Fruit fly (Drosophila melanogaster) whole organism, embryonic: ENCODE measurements around the gene pkaap.
A peak's percentile ranks its signal among the peaks of the same experiment; 100 is the strongest.

ENCODE experiments used
- Bgb ChIP-seq: fragments of 200-800 bp; sonication (Bioruptor generic); IDR thresholded peaks from 2 replicates; pipeline ENCODE4 v1.3.6; 2022; ENCODE audit warnings: missing biosample characterization, missing genetic modification characterization; ENCODE audit not compliant: partially characterized antibody
- CG10147 ChIP-seq: fragments of 200-800 bp; sonication (Bioruptor generic); optimal IDR thresholded peaks from 2 replicates; lab custom pipeline; 2019; ENCODE audit warnings: missing biosample characterization, mild to moderate bottlenecking, missing genetic modification characterization, moderate library complexity
- CG1024 ChIP-seq: fragments of 200-800 bp; sonication (Bioruptor generic); IDR thresholded peaks from 2 replicates; pipeline ENCODE4 v1.3.6; 2022; ENCODE audit warnings: missing biosample characterization, missing genetic modification characterization
- CG10366 ChIP-seq: fragments of 200-800 bp; sonication (Bioruptor generic); IDR thresholded peaks from 2 replicates; pipeline ENCODE4 v1.3.6; 2022; ENCODE audit warnings: missing biosample characterization, missing genetic modification characterization
- CG11085 ChIP-seq: fragments of 200-800 bp; sonication (Bioruptor generic); IDR thresholded peaks from 2 replicates; pipeline ENCODE4 v1.3.6; 2022; ENCODE audit warnings: missing biosample characterization, missing genetic modification characterization
- CG11398 ChIP-seq: fragments of 200-800 bp; sonication (Bioruptor generic); optimal IDR thresholded peaks from 2 replicates; lab custom pipeline; 2016; ENCODE audit warnings: missing biosample characterization, missing genetic modification characterization
- CG13287 ChIP-seq: fragments of 200-800 bp; sonication (Bioruptor generic); IDR thresholded peaks from 2 replicates; pipeline ENCODE4 v1.3.6; 2022; ENCODE audit warnings: missing biosample characterization, missing genetic modification characterization; ENCODE audit not compliant: partially characterized antibody
- CG1832 ChIP-seq: fragments of 200-800 bp; sonication (Bioruptor generic); optimal IDR thresholded peaks from 2 replicates; lab custom pipeline; 2017; ENCODE audit warnings: missing biosample characterization, mild to moderate bottlenecking, missing genetic modification characterization, inconsistent platforms
- CG18476 ChIP-seq: fragments of 200-800 bp; sonication (Bioruptor generic); optimal IDR thresholded peaks from 2 replicates; lab custom pipeline; 2016; ENCODE audit warnings: missing biosample characterization, mild to moderate bottlenecking, missing genetic modification characterization
- CG18764 ChIP-seq: fragments of 200-800 bp; sonication (Bioruptor generic); optimal IDR thresholded peaks from 3 replicates; lab custom pipeline; 2016; ENCODE audit warnings: missing biosample characterization, missing genetic modification characterization
- CG2889 ChIP-seq: fragments of 200-800 bp; sonication (Bioruptor generic); IDR thresholded peaks from 3 replicates; pipeline ENCODE4 v1.3.6; 2022; ENCODE audit warnings: missing biosample characterization, missing genetic modification characterization
- CG30020 ChIP-seq: fragments of 200-800 bp; optimal IDR thresholded peaks from 2 replicates; lab custom pipeline; 2019; ENCODE audit warnings: missing biosample characterization, mild to moderate bottlenecking, missing genetic modification characterization, moderate library complexity
- CG31388 ChIP-seq: fragments of 200-800 bp; sonication (Bioruptor generic); optimal IDR thresholded peaks from 2 replicates; lab custom pipeline; 2016; ENCODE audit warnings: missing biosample characterization, missing genetic modification characterization
- CG6683 ChIP-seq: fragments of 200-800 bp; sonication (Bioruptor generic); optimal IDR thresholded peaks from 2 replicates; lab custom pipeline; 2017; ENCODE audit warnings: missing biosample characterization, mild to moderate bottlenecking, missing genetic modification characterization, missing genetic modification reagents
- CTCF ChIP-seq: fragments of 200-800 bp; sonication (Bioruptor generic); optimal IDR thresholded peaks from 2 replicates; lab custom pipeline; 2017; ENCODE audit warnings: missing biosample characterization, mild to moderate bottlenecking, missing genetic modification characterization, moderate library complexity
- D19A ChIP-seq: fragments of 200-800 bp; optimal IDR thresholded peaks from 3 replicates; lab custom pipeline; 2019; ENCODE audit warnings: missing biosample characterization, mild to moderate bottlenecking, missing genetic modification characterization, moderate library complexity
- Dip3 ChIP-seq: fragments of 200-800 bp; sonication (Bioruptor generic); optimal IDR thresholded peaks from 3 replicates; lab custom pipeline; 2016; ENCODE audit warnings: missing biosample characterization, missing genetic modification characterization
- Dll ChIP-seq: fragments of 200-800 bp; sonication (Bioruptor generic); IDR thresholded peaks from 4 replicates; pipeline ENCODE4 v1.3.6; 2022; ENCODE audit warnings: missing biosample characterization, missing genetic modification characterization; ENCODE audit not compliant: partially characterized antibody
- ERR ChIP-seq: fragments of 200-800 bp; sonication (Bioruptor generic); optimal IDR thresholded peaks from 2 replicates; lab custom pipeline; 2016; ENCODE audit warnings: missing biosample characterization, missing genetic modification characterization
- H15 ChIP-seq: fragments of 200-800 bp; sonication (Bioruptor generic); IDR thresholded peaks from 3 replicates; pipeline ENCODE4 v1.3.6; 2022; ENCODE audit warnings: missing biosample characterization, missing genetic modification characterization
- H2.0 ChIP-seq: fragments of 200-800 bp; sonication (Bioruptor generic); IDR thresholded peaks from 2 replicates; pipeline ENCODE4 v1.3.6; 2022; ENCODE audit warnings: missing biosample characterization, missing genetic modification characterization
- HmgD ChIP-seq: fragments of 200-800 bp; sonication (Bioruptor generic); optimal IDR thresholded peaks from 3 replicates; lab custom pipeline; 2016; ENCODE audit warnings: missing biosample characterization, missing genetic modification characterization
- NC2β ChIP-seq: fragments of 200-800 bp; sonication (Bioruptor generic); optimal IDR thresholded peaks from 2 replicates; lab custom pipeline; 2016; ENCODE audit warnings: missing biosample characterization, missing genetic modification characterization
- Nf-YB ChIP-seq: fragments of 200-800 bp; sonication (Bioruptor generic); optimal IDR thresholded peaks from 3 replicates; lab custom pipeline; 2019; ENCODE audit warnings: missing biosample characterization, mild to moderate bottlenecking, missing genetic modification characterization, moderate library complexity
- Poxn ChIP-seq: fragments of 200-800 bp; sonication (Bioruptor generic); IDR thresholded peaks from 2 replicates; pipeline ENCODE4 v1.3.6; 2022; ENCODE audit warnings: missing biosample characterization, missing genetic modification characterization
- Rfx ChIP-seq: fragments of 200-800 bp; sonication (Bioruptor generic); IDR thresholded peaks from 2 replicates; pipeline ENCODE4 v1.3.6; 2022; ENCODE audit warnings: missing biosample characterization, missing genetic modification characterization
- Sin3A ChIP-seq: fragments of >200 bp; optimal IDR thresholded peaks from 2 replicates; lab custom pipeline; 2018
- bcd ChIP-seq: fragments of 200-800 bp; sonication (Bioruptor generic); optimal IDR thresholded peaks from 2 replicates; lab custom pipeline; 2017; ENCODE audit warnings: missing biosample characterization, mild to moderate bottlenecking, missing genetic modification characterization
- bsh ChIP-seq, 2 experiments: fragments of 200-800 bp; sonication (Bioruptor generic); optimal IDR thresholded peaks; 2 replicates each; lab custom pipeline; 2017 to 2018; ENCODE audit warnings: mild to moderate bottlenecking in 2 of 2, missing biosample characterization in 2 of 2, missing genetic modification characterization in 2 of 2, moderate library complexity in 1 of 2
- crol ChIP-seq: fragments of 200-800 bp; sonication (Bioruptor generic); IDR thresholded peaks from 2 replicates; pipeline ENCODE4 v1.3.6; 2022; ENCODE audit warnings: missing biosample characterization, missing genetic modification characterization
- ems ChIP-seq: fragments of 200-800 bp; sonication (Bioruptor generic); optimal IDR thresholded peaks from 3 replicates; lab custom pipeline; 2016; ENCODE audit warnings: missing biosample characterization, missing genetic modification characterization
- eve ChIP-seq, 2 experiments: fragments of >200 bp; optimal IDR thresholded peaks; 2 replicates each; lab custom pipeline; 2017; ENCODE audit warnings: missing biosample characterization in 2 of 2, missing genetic modification characterization in 2 of 2
- ewg ChIP-seq: fragments of 200-800 bp; sonication (Bioruptor generic); optimal IDR thresholded peaks from 3 replicates; lab custom pipeline; 2017; ENCODE audit warnings: mild to moderate bottlenecking, missing biosample characterization, missing genetic modification reagents, missing genetic modification characterization
- ftz-f1 ChIP-seq: fragments of 200-800 bp; sonication (Bioruptor generic); optimal IDR thresholded peaks from 2 replicates; lab custom pipeline; 2016; ENCODE audit warnings: missing biosample characterization, missing genetic modification characterization
- fu2 ChIP-seq: fragments of 200-800 bp; sonication (Bioruptor generic); optimal IDR thresholded peaks from 2 replicates; lab custom pipeline; 2016; ENCODE audit warnings: missing biosample characterization, missing genetic modification characterization
- gcm ChIP-seq: fragments of 200-800 bp; sonication (Bioruptor generic); optimal IDR thresholded peaks from 2 replicates; lab custom pipeline; 2019; ENCODE audit warnings: missing biosample characterization, mild to moderate bottlenecking, missing genetic modification characterization, moderate library complexity
- kah ChIP-seq: fragments of 200-800 bp; sonication (Bioruptor generic); optimal IDR thresholded peaks from 2 replicates; lab custom pipeline; 2018; ENCODE audit warnings: missing biosample characterization, mild to moderate bottlenecking, missing genetic modification characterization
- lab ChIP-seq: fragments of 200-800 bp; sonication (Bioruptor generic); optimal IDR thresholded peaks from 3 replicates; lab custom pipeline; 2017; ENCODE audit warnings: missing biosample characterization, missing genetic modification characterization, mild to moderate bottlenecking, moderate library complexity, missing genetic modification reagents
- lola ChIP-seq, 3 experiments: fragments of >200 bp in 2 of 3; fragments of 200-800 bp in 1 of 3; sonication (Bioruptor generic) in 1 of 3; optimal IDR thresholded peaks; 2 replicates each; lab custom pipeline; 2017 to 2019; ENCODE audit warnings: missing biosample characterization in 3 of 3, missing genetic modification characterization in 3 of 3, mild to moderate bottlenecking in 1 of 3, moderate library complexity in 1 of 3
- nom ChIP-seq: fragments of 200-800 bp; sonication (Bioruptor generic); optimal IDR thresholded peaks from 2 replicates; lab custom pipeline; 2017; ENCODE audit warnings: missing biosample characterization, missing genetic modification characterization, mild to moderate bottlenecking, moderate library complexity, missing genetic modification reagents
- odd ChIP-seq: fragments of 200-800 bp; sonication (Bioruptor generic); optimal IDR thresholded peaks from 2 replicates; lab custom pipeline; 2017; ENCODE audit warnings: missing biosample characterization, mild to moderate bottlenecking, missing genetic modification characterization
- salm ChIP-seq: fragments of 200-800 bp; sonication (Bioruptor generic); optimal IDR thresholded peaks from 2 replicates; lab custom pipeline; 2018; ENCODE audit warnings: missing biosample characterization, mild to moderate bottlenecking, missing genetic modification characterization
- sc ChIP-seq, 3 experiments: fragments of >200 bp in 2 of 3; fragments of 200-800 bp in 1 of 3; sonication (Bioruptor generic) in 1 of 3; optimal IDR thresholded peaks; 2 replicates in 2 of 3; 3 replicates in 1 of 3; lab custom pipeline; 2017; ENCODE audit warnings: mild to moderate bottlenecking in 1 of 3, missing biosample characterization in 1 of 3, missing genetic modification characterization in 1 of 3, missing genetic modification reagents in 1 of 3
- sim ChIP-seq: fragments of 200-800 bp; sonication (Bioruptor generic); IDR thresholded peaks from 2 replicates; pipeline ENCODE4 v1.3.6; 2022; ENCODE audit warnings: missing biosample characterization, missing genetic modification characterization
- slbo ChIP-seq: fragments of 200-800 bp; sonication (Bioruptor generic); IDR thresholded peaks from 2 replicates; pipeline ENCODE4 v1.3.6; 2022; ENCODE audit warnings: missing biosample characterization, missing genetic modification characterization
- stc ChIP-seq: fragments of 200-800 bp; sonication (Bioruptor generic); IDR thresholded peaks from 2 replicates; pipeline ENCODE4 v1.3.6; 2022; ENCODE audit warnings: missing biosample characterization, missing genetic modification characterization
- toy ChIP-seq: fragments of 200-800 bp; sonication (Bioruptor generic); IDR thresholded peaks from 2 replicates; pipeline ENCODE4 v1.3.6; 2022; ENCODE audit warnings: missing biosample characterization, missing genetic modification characterization
- unc-4 ChIP-seq: fragments of 200-800 bp; sonication (Bioruptor generic); IDR thresholded peaks from 2 replicates; pipeline ENCODE4 v1.3.6; 2022; ENCODE audit warnings: missing biosample characterization, missing genetic modification characterization; ENCODE audit not compliant: partially characterized antibody
- wor ChIP-seq: fragments of 200-800 bp; sonication (Bioruptor generic); IDR thresholded peaks from 2 replicates; pipeline ENCODE4 v1.3.6; 2022; ENCODE audit warnings: missing biosample characterization, missing genetic modification characterization
- zfh2 ChIP-seq: fragments of 200-800 bp; sonication (Bioruptor generic); optimal IDR thresholded peaks from 2 replicates; lab custom pipeline; 2016; ENCODE audit warnings: missing biosample characterization, missing genetic modification characterization

Gene pkaap

DNA sequence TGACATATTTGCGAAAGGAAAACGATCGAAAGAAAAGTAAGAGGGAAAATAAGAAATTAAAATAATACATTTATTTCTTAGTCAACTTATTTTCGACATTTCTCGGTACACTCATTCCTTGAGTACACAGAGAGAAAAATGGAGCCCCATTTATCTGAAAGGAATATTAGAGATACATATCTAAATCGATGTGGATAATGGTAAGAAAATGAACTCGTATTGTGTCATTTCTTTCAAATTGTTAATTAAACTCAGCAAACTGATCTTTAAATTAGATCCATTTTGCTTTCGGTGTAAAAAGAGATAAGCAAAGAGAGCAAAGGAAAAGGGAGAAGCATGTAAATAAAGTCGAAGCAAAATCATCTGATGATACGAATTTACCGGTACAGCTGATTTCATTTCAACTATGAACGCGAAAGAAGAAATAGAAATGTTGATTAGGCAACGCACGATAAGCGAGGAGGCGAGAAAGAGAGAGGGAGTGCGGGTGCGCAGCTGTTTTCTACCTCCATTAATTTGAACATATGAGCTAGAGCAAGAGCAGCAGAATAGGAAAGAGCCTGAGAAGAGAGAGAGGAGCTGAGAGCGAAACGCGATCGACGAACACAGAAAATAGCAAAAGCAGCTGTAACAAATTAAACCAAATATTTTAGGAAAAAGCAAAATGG is 2.3 kb upstream of the pkaap start (continued):
- TF ChIP-seq toy (GFP tag; lab: Robert Waterston, UW): no peak
- no peak for TF ChIP-seq Bgb (GFP tag; lab: Robert Waterston, UW)
- TF ChIP-seq CG10147: peak; percentile 85
- TF ChIP-seq Rfx (GFP tag; lab: Robert Waterston, UW): no peak
- peak; percentile 66 for TF ChIP-seq CG1832
- TF ChIP-seq lab: peak; percentile 91
- TF ChIP-seq H2.0 (GFP tag; lab: Robert Waterston, UW): no peak
- peak; percentile 82 for TF ChIP-seq gcm (GFP tag; lab: Kevin White, UChicago)
- TF ChIP-seq bsh (GFP tag; optimal IDR thresholded peaks at IDR 0.05; lab: Kevin White, UChicago): peak; percentile 2 to 92
- peak; percentile 55 for TF ChIP-seq CG31388 (GFP tag; lab: Kevin White, UChicago)
- TF ChIP-seq lola (GFP tag; optimal IDR thresholded peaks at IDR 0.05; lab: Kevin White, UChicago): peak in 1 of 3 experiments; percentile 80
- no peak for TF ChIP-seq slbo (GFP tag; lab: Robert Waterston, UW)
- no peak for TF ChIP-seq unc-4
- peak; percentile 73 for TF ChIP-seq ewg
- no peak for TF ChIP-seq Dll (GFP tag; lab: Robert Waterston, UW)
- no peak for TF ChIP-seq CG13287 (GFP tag; lab: Robert Waterston, UW)
- peak; percentile 84 for TF ChIP-seq ems (GFP tag; lab: Kevin White, UChicago)
- TF ChIP-seq Dip3 (GFP tag; lab: Kevin White, UChicago): peak; percentile 86
- TF ChIP-seq Poxn (GFP tag; lab: Robert Waterston, UW): no peak
- peak; percentile 79 for TF ChIP-seq D19A (tag; lab: Kevin White, UChicago)
- peak; percentile 87 for TF ChIP-seq bcd (GFP tag; lab: Kevin White, UChicago)
- TF ChIP-seq eve (GFP tag; optimal IDR thresholded peaks at IDR 0.05; lab: Kevin White, UChicago): peak in 1 of 2 experiments; percentile 23
- peak; percentile 85 for TF ChIP-seq NC2β (GFP tag; lab: Kevin White, UChicago)
- TF ChIP-seq CG1024: no peak
- TF ChIP-seq ERR (GFP tag; lab: Kevin White, UChicago): peak; percentile 59
- peak; percentile 68 for TF ChIP-seq kah (GFP tag; lab: Kevin White, UChicago)
- peak; percentile 82 for TF ChIP-seq salm (tag; lab: Kevin White, UChicago)
- peak; percentile 85 for TF ChIP-seq zfh2 (GFP tag; lab: Kevin White, UChicago)
- TF ChIP-seq CG18764 (GFP tag; lab: Kevin White, UChicago): peak; percentile 83
- no peak for TF ChIP-seq CG30020 (tag; lab: Kevin White, UChicago)
- TF ChIP-seq CTCF: peak; percentile 31
- peak; percentile 78 for TF ChIP-seq HmgD (GFP tag; lab: Kevin White, UChicago)
- no peak for TF ChIP-seq wor (GFP tag; lab: Robert Waterston, UW)
- no peak for TF ChIP-seq ftz-f1 (GFP tag; lab: Kevin White, UChicago)
- no peak for TF ChIP-seq CG2889
- TF ChIP-seq CG10366 (GFP tag; lab: Robert Waterston, UW): no peak
- peak; percentile 80 for TF ChIP-seq fu2
- TF ChIP-seq CG6683 (GFP tag; lab: Kevin White, UChicago): peak; percentile 33
- no peak for TF ChIP-seq stc (GFP tag; lab: Robert Waterston, UW)
- peak; percentile 12 for TF ChIP-seq nom (GFP tag; lab: Kevin White, UChicago)
- TF ChIP-seq Nf-YB (GFP tag; lab: Kevin White, UChicago): peak; percentile 63
- TF ChIP-seq odd (GFP tag; lab: Kevin White, UChicago): peak; percentile 24
- no peak for TF ChIP-seq sim (GFP tag; lab: Robert Waterston, UW)
- no peak for TF ChIP-seq sc (optimal IDR thresholded peaks at IDR 0.05; lab: Kevin White, UChicago)
- TF ChIP-seq sc (GFP tag; optimal IDR thresholded peaks at IDR 0.05; lab: Kevin White, UChicago): peak; percentile 66
- no peak for TF ChIP-seq crol (GFP tag; lab: Robert Waterston, UW)
- no peak for TF ChIP-seq Sin3A (lab: Kevin White, UChicago)
- peak; percentile 73 for TF ChIP-seq CG11398
- TF ChIP-seq CG11085: no peak
- peak; percentile 84 for TF ChIP-seq CG18476
- no peak for TF ChIP-seq H15
